Fruit fly (Drosophila melanogaster): ENCODE data around the gene CG32269.
A peak's percentile ranks its signal among the peaks of the same experiment; 100 is the strongest.

Gene CG32269

dm6 chr3L:3224740-3225719, 16.2 kb upstream of the CG32269 start, which contains the start of gene Larp4B (continued):
- TF ChIP-seq CG9437 (GFP tag; optimal IDR thresholded peaks at IDR 0.05) = peak; percentile 46
- TF ChIP-seq CG4854 (GFP tag; optimal IDR thresholded peaks at IDR 0.05) = no peak
- no peak for TF ChIP-seq stc (GFP tag; IDR thresholded peaks at IDR 0.05)
- peak; percentile 62 for TF ChIP-seq MESR4 (GFP tag; optimal IDR thresholded peaks at IDR 0.05)
- peak; percentile 23; the same call in 1 of the 2 replicates for TF ChIP-seq MBD-R2 (GFP tag; IDR thresholded peaks at IDR 0.05)
- peak; percentile 22 for TF ChIP-seq Max (GFP tag; optimal IDR thresholded peaks at IDR 0.05)
- TF ChIP-seq H2.0 (GFP tag; IDR thresholded peaks at IDR 0.05) = no peak
- no peak for TF ChIP-seq esg (GFP tag; conservative IDR thresholded peaks at IDR 0.05)
- TF ChIP-seq disco-r (GFP tag; optimal IDR thresholded peaks at IDR 0.05) = peak; percentile 55
- peak; percentile 42 for TF ChIP-seq CG17186 (GFP tag; optimal IDR thresholded peaks at IDR 0.05)
- TF ChIP-seq CG34224 (GFP tag; IDR thresholded peaks at IDR 0.05; ENCODE audit: partially characterized antibody) = peak; percentile 55
- TF ChIP-seq CG14860 (GFP tag; IDR thresholded peaks at IDR 0.05; ENCODE audit: partially characterized antibody) = peak; percentile 72; the same call in 2 of the 3 replicates
- no peak for TF ChIP-seq h (optimal IDR thresholded peaks at IDR 0.05)
- no peak for TF ChIP-seq CG12155 (GFP tag; optimal IDR thresholded peaks at IDR 0.05)
- no peak for TF ChIP-seq luna (GFP tag; optimal IDR thresholded peaks at IDR 0.05)
- TF ChIP-seq Stat92E (GFP tag; optimal IDR thresholded peaks at IDR 0.05) = no peak
- no peak for TF ChIP-seq Aef1 (GFP tag; IDR thresholded peaks at IDR 0.05)
- no peak for TF ChIP-seq Dfd (GFP tag; optimal IDR thresholded peaks at IDR 0.05)
- TF ChIP-seq ranshi (GFP tag; IDR thresholded peaks at IDR 0.05) = no peak
- no peak for TF ChIP-seq ttk (GFP tag; IDR thresholded peaks at IDR 0.05)
- no peak for TF ChIP-seq Vsx1 (GFP tag; optimal IDR thresholded peaks at IDR 0.05)
- TF ChIP-seq lmd (GFP tag; IDR thresholded peaks at IDR 0.05) = no peak
- peak; percentile 24 for TF ChIP-seq CG10267 (tag; optimal IDR thresholded peaks at IDR 0.05)
- peak; percentile 75 for TF ChIP-seq trem (tag; optimal IDR thresholded peaks at IDR 0.05)
- no peak for TF ChIP-seq tin (GFP tag; optimal IDR thresholded peaks at IDR 0.05)
- no peak for TF ChIP-seq CG11247 (GFP tag; IDR thresholded peaks at IDR 0.05)
- TF ChIP-seq onecut (GFP tag; IDR thresholded peaks at IDR 0.05) = no peak
- TF ChIP-seq CG2889 (GFP tag; IDR thresholded peaks at IDR 0.05) = no peak
- no peak for TF ChIP-seq klu (GFP tag; IDR thresholded peaks at IDR 0.05)
- peak; percentile 4 for TF ChIP-seq CG8290 (GFP tag; optimal IDR thresholded peaks at IDR 0.05)
- TF ChIP-seq CG8290 (tag; optimal IDR thresholded peaks at IDR 0.05) = no peak
- TF ChIP-seq CG1832 (GFP tag; optimal IDR thresholded peaks at IDR 0.05) = no peak
- TF ChIP-seq pnt (GFP tag; optimal IDR thresholded peaks at IDR 0.05) = no peak
- no peak for TF ChIP-seq odd (GFP tag; optimal IDR thresholded peaks at IDR 0.05)
- no peak for TF ChIP-seq dpn (GFP tag; optimal IDR thresholded peaks at IDR 0.05)
- no peak for TF ChIP-seq cato (GFP tag; optimal IDR thresholded peaks at IDR 0.05; ENCODE audit: borderline replicate concordance)
- TF ChIP-seq Hmr (GFP tag; optimal IDR thresholded peaks at IDR 0.05) = peak; percentile 41
- TF ChIP-seq gt (GFP tag; IDR thresholded peaks at IDR 0.05) = no peak
- TF ChIP-seq CG4404 (GFP tag; IDR thresholded peaks at IDR 0.05) = no peak
- TF ChIP-seq CG7556 (GFP tag; optimal IDR thresholded peaks at IDR 0.05) = no peak
- TF ChIP-seq cg (GFP tag; optimal IDR thresholded peaks at IDR 0.05) = no peak
- TF ChIP-seq tx (GFP tag; optimal IDR thresholded peaks at IDR 0.05) = no peak
- TF ChIP-seq jumu (GFP tag; optimal IDR thresholded peaks at IDR 0.05) = peak; percentile 4
- peak; percentile 22 for TF ChIP-seq CG10147 (GFP tag; optimal IDR thresholded peaks at IDR 0.05)
- TF ChIP-seq CG32767 (GFP tag; IDR thresholded peaks at IDR 0.05) = no peak
- peak; percentile 64 for TF ChIP-seq hbn (GFP tag; IDR thresholded peaks at IDR 0.05; ENCODE audit: partially characterized antibody)
- TF ChIP-seq CG15479 (GFP tag; optimal IDR thresholded peaks at IDR 0.05) = no peak
- no peak for TF ChIP-seq Nf-YC (tag; optimal IDR thresholded peaks at IDR 0.05)
- no peak for TF ChIP-seq dan (GFP tag; IDR thresholded peaks at IDR 0.05)
- TF ChIP-seq CG12071 (GFP tag; optimal IDR thresholded peaks at IDR 0.05) = no peak
